Comparison of ENCODE assay signal across 1 fruit fly cellular context in the genomic region with DNA sequence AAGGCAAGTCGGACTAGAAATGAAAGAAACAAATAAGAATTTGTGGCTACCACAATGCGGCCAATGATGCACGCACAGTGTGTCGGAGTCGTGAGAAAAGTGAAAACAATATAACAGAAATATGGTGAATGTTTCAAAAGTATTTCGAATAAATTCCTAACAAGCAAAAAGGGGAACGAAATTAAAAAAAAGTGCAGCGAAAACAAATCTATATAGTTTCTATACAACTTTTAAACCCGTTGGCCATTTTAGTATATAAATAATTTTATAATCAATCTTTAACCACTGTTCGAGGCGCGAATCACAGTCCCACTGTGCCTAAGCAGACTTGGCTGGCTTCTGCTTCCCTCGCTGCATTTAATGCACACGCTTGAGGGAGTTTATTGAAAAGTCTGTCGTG.
TF ChIP-seq lines count a peak whose summit lies in the region.

No protein-coding gene starts in this region.

TF ChIP-seq in whole organism, embryonic, 481 proteins besides CTCF, POLR2A, EP300 and RAD21 (continued from another document and continues in another):
- no peak for TF ChIP-seq CG2129 (GFP tag; IDR thresholded peaks at IDR 0.05; lab: Robert Waterston, UW; ENCODE audit: partially characterized antibody)
- no peak for TF ChIP-seq ssp (GFP tag; IDR thresholded peaks at IDR 0.05; lab: Robert Waterston, UW)
- peak in 1 of 2 experiments; percentile 5 for TF ChIP-seq dpn (GFP tag; optimal IDR thresholded peaks at IDR 0.05; lab: Kevin White, UChicago)
- TF ChIP-seq crp (GFP tag; optimal IDR thresholded peaks at IDR 0.05; lab: Kevin White, UChicago) = no peak
- peak; percentile 15 for TF ChIP-seq nerfin-1 (tag; optimal IDR thresholded peaks at IDR 0.05; lab: Kevin White, UChicago)
- TF ChIP-seq sug (tag; optimal IDR thresholded peaks at IDR 0.05; lab: Kevin White, UChicago) = no peak
- TF ChIP-seq fd64A (GFP tag; optimal IDR thresholded peaks at IDR 0.05; lab: Kevin White, UChicago) = no peak
- TF ChIP-seq CG15696 (tag; optimal IDR thresholded peaks at IDR 0.05; lab: Kevin White, UChicago) = peak; percentile 26
- TF ChIP-seq CG17568 (GFP tag; optimal IDR thresholded peaks at IDR 0.05; lab: Kevin White, UChicago) = peak; percentile 5
- peak; percentile 32; the same call in 1 of the 3 replicates for TF ChIP-seq so (GFP tag; IDR thresholded peaks at IDR 0.05; lab: Robert Waterston, UW)
- TF ChIP-seq CG8281 (tag; optimal IDR thresholded peaks at IDR 0.05; lab: Kevin White, UChicago) = no peak
- TF ChIP-seq CG15601 (tag; optimal IDR thresholded peaks at IDR 0.05; lab: Kevin White, UChicago) = peak; percentile 9
- TF ChIP-seq Sox102F (GFP tag; optimal IDR thresholded peaks at IDR 0.05; lab: Kevin White, UChicago) = peak; percentile 59
- no peak for TF ChIP-seq otp (GFP tag; IDR thresholded peaks at IDR 0.05; lab: Robert Waterston, UW)
- no peak for TF ChIP-seq Hand (GFP tag; optimal IDR thresholded peaks at IDR 0.05; lab: Kevin White, UChicago)
- TF ChIP-seq B-H1 (GFP tag; IDR thresholded peaks at IDR 0.05; lab: Robert Waterston, UW) = no peak
- no peak for TF ChIP-seq Bdp1 (GFP tag; optimal IDR thresholded peaks at IDR 0.05; lab: Kevin White, UChicago)
- no peak for TF ChIP-seq ase (GFP tag; IDR thresholded peaks at IDR 0.05; lab: Robert Waterston, UW)
- TF ChIP-seq CG11456 (GFP tag; IDR thresholded peaks at IDR 0.05; lab: Robert Waterston, UW) = no peak
- TF ChIP-seq h (optimal IDR thresholded peaks at IDR 0.05; lab: Kevin White, UChicago) = no peak
- peak; percentile 63 for TF ChIP-seq CG31441 (GFP tag; IDR thresholded peaks at IDR 0.05; lab: Robert Waterston, UW)
- TF ChIP-seq zf30C (GFP tag; optimal IDR thresholded peaks at IDR 0.05; lab: Kevin White, UChicago) = no peak
- TF ChIP-seq nerfin-2 (GFP tag; IDR thresholded peaks at IDR 0.05; lab: Robert Waterston, UW; ENCODE audit: partially characterized antibody) = no peak
- peak; percentile 16 for TF ChIP-seq CG3281 (GFP tag; optimal IDR thresholded peaks at IDR 0.05; lab: Kevin White, UChicago)
- no peak for TF ChIP-seq CG1832 (GFP tag; optimal IDR thresholded peaks at IDR 0.05; lab: Kevin White, UChicago)
- no peak for TF ChIP-seq danr (GFP tag; IDR thresholded peaks at IDR 0.05; lab: Robert Waterston, UW)
- TF ChIP-seq stwl (tag; optimal IDR thresholded peaks at IDR 0.05; lab: Kevin White, UChicago) = no peak
- TF ChIP-seq Opbp (GFP tag; IDR thresholded peaks at IDR 0.05; lab: Robert Waterston, UW; ENCODE audit: partially characterized antibody) = no peak
- TF ChIP-seq CG16863 (GFP tag; optimal IDR thresholded peaks at IDR 0.05; lab: Kevin White, UChicago) = no peak
- TF ChIP-seq CG6683 (GFP tag; optimal IDR thresholded peaks at IDR 0.05; lab: Kevin White, UChicago) = no peak
- peak; percentile 35 for TF ChIP-seq Six4 (GFP tag; optimal IDR thresholded peaks at IDR 0.05; lab: Kevin White, UChicago)
- TF ChIP-seq run (tag; optimal IDR thresholded peaks at IDR 0.05; lab: Kevin White, UChicago) = no peak
- no peak for TF ChIP-seq tio (GFP tag; optimal IDR thresholded peaks at IDR 0.05; lab: Kevin White, UChicago)
- TF ChIP-seq twi (tag; optimal IDR thresholded peaks at IDR 0.05; lab: Kevin White, UChicago) = no peak
- no peak for TF ChIP-seq toy (GFP tag; IDR thresholded peaks at IDR 0.05; lab: Robert Waterston, UW)
- TF ChIP-seq Pdp1 (GFP tag; optimal IDR thresholded peaks at IDR 0.05; lab: Kevin White, UChicago) = no peak
- peak; percentile 20 for TF ChIP-seq CG1529 (GFP tag; optimal IDR thresholded peaks at IDR 0.05; lab: Kevin White, UChicago)
- no peak for TF ChIP-seq CG16815 (GFP tag; optimal IDR thresholded peaks at IDR 0.05; lab: Kevin White, UChicago)
- no peak for TF ChIP-seq da (GFP tag; optimal IDR thresholded peaks at IDR 0.05; lab: Kevin White, UChicago)
- TF ChIP-seq CrebB (tag; optimal IDR thresholded peaks at IDR 0.05; lab: Kevin White, UChicago) = no peak
- no peak for TF ChIP-seq ac (GFP tag; optimal IDR thresholded peaks at IDR 0.05; lab: Kevin White, UChicago)
- TF ChIP-seq fd3F (GFP tag; optimal IDR thresholded peaks at IDR 0.05; lab: Kevin White, UChicago) = no peak
- TF ChIP-seq Ets65A (GFP tag; lab: Kevin White, UChicago) = no peak
- TF ChIP-seq CG33213 (GFP tag; optimal IDR thresholded peaks at IDR 0.05; lab: Kevin White, UChicago) = no peak
- TF ChIP-seq CG2116 (GFP tag; optimal IDR thresholded peaks at IDR 0.05; lab: Kevin White, UChicago) = no peak
- TF ChIP-seq vnd (GFP tag; IDR thresholded peaks at IDR 0.05; lab: Robert Waterston, UW; ENCODE audit: partially characterized antibody) = no peak
- no peak for TF ChIP-seq Sry-δ (GFP tag; optimal IDR thresholded peaks at IDR 0.05; lab: Kevin White, UChicago)
- peak; percentile 36 for TF ChIP-seq CG6254 (GFP tag; optimal IDR thresholded peaks at IDR 0.05; lab: Kevin White, UChicago)
- TF ChIP-seq Dp (GFP tag; optimal IDR thresholded peaks at IDR 0.05; lab: Kevin White, UChicago) = no peak
- TF ChIP-seq ci (GFP tag; IDR thresholded peaks at IDR 0.05; lab: Robert Waterston, UW) = peak; percentile 41; the same call in 1 of the 3 replicates
- peak; percentile 29 for TF ChIP-seq CG4424 (GFP tag; optimal IDR thresholded peaks at IDR 0.05; lab: Kevin White, UChicago)
- no peak for TF ChIP-seq jumu (GFP tag; optimal IDR thresholded peaks at IDR 0.05; lab: Kevin White, UChicago)
- TF ChIP-seq CG33557 (GFP tag; optimal IDR thresholded peaks at IDR 0.05; lab: Kevin White, UChicago) = no peak
- TF ChIP-seq her (GFP tag; optimal IDR thresholded peaks at IDR 0.05; lab: Kevin White, UChicago) = no peak
- no peak for TF ChIP-seq luna (GFP tag; optimal IDR thresholded peaks at IDR 0.05; lab: Kevin White, UChicago)
- no peak for TF ChIP-seq CG1647 (GFP tag; optimal IDR thresholded peaks at IDR 0.05; lab: Kevin White, UChicago)
- no peak for TF ChIP-seq MTF-1 (GFP tag; optimal IDR thresholded peaks at IDR 0.05; lab: Kevin White, UChicago; ENCODE audit: borderline replicate concordance)
- peak; percentile 10 for TF ChIP-seq gcm (GFP tag; optimal IDR thresholded peaks at IDR 0.05; lab: Kevin White, UChicago)
- no peak for TF ChIP-seq en (GFP tag; optimal IDR thresholded peaks at IDR 0.05; lab: Kevin White, UChicago)
- TF ChIP-seq emc (GFP tag; optimal IDR thresholded peaks at IDR 0.05; lab: Kevin White, UChicago) = no peak
- TF ChIP-seq CG34422 (GFP tag; IDR thresholded peaks at IDR 0.05; lab: Robert Waterston, UW) = no peak
- TF ChIP-seq CG7372 (GFP tag; IDR thresholded peaks at IDR 0.05; lab: Robert Waterston, UW) = no peak
- no peak for TF ChIP-seq CG3838 (GFP tag; optimal IDR thresholded peaks at IDR 0.05; lab: Kevin White, UChicago)
- TF ChIP-seq unpg (GFP tag; optimal IDR thresholded peaks at IDR 0.05; lab: Kevin White, UChicago) = peak; percentile 58
- TF ChIP-seq Meics (GFP tag; optimal IDR thresholded peaks at IDR 0.05; lab: Kevin White, UChicago) = no peak
- no peak for TF ChIP-seq CG10543 (GFP tag; optimal IDR thresholded peaks at IDR 0.05; lab: Kevin White, UChicago)
- no peak for TF ChIP-seq CG17912 (GFP tag; optimal IDR thresholded peaks at IDR 0.05; lab: Kevin White, UChicago)
- no peak for TF ChIP-seq CG6813 (GFP tag; optimal IDR thresholded peaks at IDR 0.05; lab: Kevin White, UChicago)
- peak in 1 of 3 experiments; percentile 55 for TF ChIP-seq lola (GFP tag; optimal IDR thresholded peaks at IDR 0.05; lab: Kevin White, UChicago)
- TF ChIP-seq gce (GFP tag; IDR thresholded peaks at IDR 0.05; lab: Robert Waterston, UW) = no peak
- TF ChIP-seq CG11085 (GFP tag; IDR thresholded peaks at IDR 0.05; lab: Robert Waterston, UW) = no peak
- TF ChIP-seq mld (GFP tag; IDR thresholded peaks at IDR 0.05; lab: Robert Waterston, UW; ENCODE audit: partially characterized antibody) = no peak
- no peak for TF ChIP-seq YL-1 (GFP tag; optimal IDR thresholded peaks at IDR 0.05; lab: Kevin White, UChicago)
- peak; percentile 51 for TF ChIP-seq CG6689 (GFP tag; IDR thresholded peaks at IDR 0.05; lab: Robert Waterston, UW)
- TF ChIP-seq CG18476 (GFP tag; optimal IDR thresholded peaks at IDR 0.05; lab: Kevin White, UChicago) = no peak
- TF ChIP-seq gsb (GFP tag; IDR thresholded peaks at IDR 0.05; lab: Robert Waterston, UW) = no peak
- TF ChIP-seq CG18764 (GFP tag; optimal IDR thresholded peaks at IDR 0.05; lab: Kevin White, UChicago) = no peak
- TF ChIP-seq Xrp1 (GFP tag; IDR thresholded peaks at IDR 0.05; lab: Robert Waterston, UW) = peak; percentile 69
- TF ChIP-seq bcd (GFP tag; optimal IDR thresholded peaks at IDR 0.05; lab: Kevin White, UChicago) = peak; percentile 16
- TF ChIP-seq Chrac-16 (GFP tag; optimal IDR thresholded peaks at IDR 0.05; lab: Kevin White, UChicago) = peak; percentile 30
- no peak for TF ChIP-seq zfh2 (GFP tag; optimal IDR thresholded peaks at IDR 0.05; lab: Kevin White, UChicago)
- no peak for TF ChIP-seq BtbVII (GFP tag; optimal IDR thresholded peaks at IDR 0.05; lab: Kevin White, UChicago)
- TF ChIP-seq chn (GFP tag; optimal IDR thresholded peaks at IDR 0.05; lab: Kevin White, UChicago) = no peak
- TF ChIP-seq crol (GFP tag; IDR thresholded peaks at IDR 0.05; lab: Robert Waterston, UW) = no peak
- no peak for TF ChIP-seq p53 (GFP tag; optimal IDR thresholded peaks at IDR 0.05; lab: Kevin White, UChicago)
- TF ChIP-seq nau (GFP tag; optimal IDR thresholded peaks at IDR 0.05; lab: Kevin White, UChicago) = no peak
- TF ChIP-seq CG4730 (GFP tag; IDR thresholded peaks at IDR 0.05; lab: Robert Waterston, UW) = no peak
- TF ChIP-seq bsh (GFP tag; optimal IDR thresholded peaks at IDR 0.05; lab: Kevin White, UChicago) = peak; percentile 67 to 72
- TF ChIP-seq Hr39 (optimal IDR thresholded peaks at IDR 0.05; lab: Kevin White, UChicago) = no peak
- no peak for TF ChIP-seq pzg (GFP tag; optimal IDR thresholded peaks at IDR 0.05; lab: Kevin White, UChicago)
- no peak for TF ChIP-seq CG17612 (GFP tag; IDR thresholded peaks at IDR 0.05; lab: Robert Waterston, UW)
- TF ChIP-seq lilli (GFP tag; optimal IDR thresholded peaks at IDR 0.05; lab: Kevin White, UChicago) = no peak
- TF ChIP-seq pb (GFP tag; optimal IDR thresholded peaks at IDR 0.05; lab: Kevin White, UChicago) = no peak
- no peak for TF ChIP-seq NC2β (GFP tag; optimal IDR thresholded peaks at IDR 0.05; lab: Kevin White, UChicago)
- no peak for TF ChIP-seq CG12155 (GFP tag; optimal IDR thresholded peaks at IDR 0.05; lab: Kevin White, UChicago)
- TF ChIP-seq trem (tag; optimal IDR thresholded peaks at IDR 0.05; lab: Kevin White, UChicago) = peak; percentile 21
- peak; percentile 12 for TF ChIP-seq CG1602 (GFP tag; optimal IDR thresholded peaks at IDR 0.05; lab: Kevin White, UChicago)
- no peak for TF ChIP-seq sna (GFP tag; IDR thresholded peaks at IDR 0.05; lab: Robert Waterston, UW; ENCODE audit: partially characterized antibody)
- 0 out of 2 replicates have a peak, but pooled peaks have one; percentile 15 for TF ChIP-seq wor (GFP tag; IDR thresholded peaks at IDR 0.05; lab: Robert Waterston, UW)
- TF ChIP-seq Ptx1 (GFP tag; IDR thresholded peaks at IDR 0.05; lab: Robert Waterston, UW) = no peak
- no peak for TF ChIP-seq Dek (tag; optimal IDR thresholded peaks at IDR 0.05; lab: Kevin White, UChicago)
- no peak for TF ChIP-seq H15 (GFP tag; IDR thresholded peaks at IDR 0.05; lab: Robert Waterston, UW)
- TF ChIP-seq Rx (GFP tag; IDR thresholded peaks at IDR 0.05; lab: Robert Waterston, UW) = no peak
- peak; percentile 30 for TF ChIP-seq CG17385 (GFP tag; optimal IDR thresholded peaks at IDR 0.05; lab: Kevin White, UChicago)
- TF ChIP-seq CG15514 (GFP tag; optimal IDR thresholded peaks at IDR 0.05; lab: Kevin White, UChicago) = no peak
- no peak for TF ChIP-seq Dip3 (GFP tag; optimal IDR thresholded peaks at IDR 0.05; lab: Kevin White, UChicago)
- no peak for TF ChIP-seq CG2199 (GFP tag; IDR thresholded peaks at IDR 0.05; lab: Robert Waterston, UW)
- no peak for TF ChIP-seq Nf-YC (tag; optimal IDR thresholded peaks at IDR 0.05; lab: Kevin White, UChicago)
- TF ChIP-seq jigr1 (GFP tag; IDR thresholded peaks at IDR 0.05; lab: Robert Waterston, UW) = no peak
- no peak for TF ChIP-seq bbx (GFP tag; IDR thresholded peaks at IDR 0.05; lab: Robert Waterston, UW; ENCODE audit: partially characterized antibody)
- no peak for TF ChIP-seq Poxn (GFP tag; IDR thresholded peaks at IDR 0.05; lab: Robert Waterston, UW)
- TF ChIP-seq CG5953 (GFP tag; IDR thresholded peaks at IDR 0.05; lab: Robert Waterston, UW) = no peak
- TF ChIP-seq CG4360 (GFP tag; IDR thresholded peaks at IDR 0.05; lab: Robert Waterston, UW) = no peak
- TF ChIP-seq CG10147 (GFP tag; optimal IDR thresholded peaks at IDR 0.05; lab: Kevin White, UChicago) = no peak
- TF ChIP-seq trh (GFP tag; optimal IDR thresholded peaks at IDR 0.05; lab: Kevin White, UChicago) = no peak
- no peak for TF ChIP-seq ERR (GFP tag; optimal IDR thresholded peaks at IDR 0.05; lab: Kevin White, UChicago)
- no peak for TF ChIP-seq wek (GFP tag; optimal IDR thresholded peaks at IDR 0.05; lab: Kevin White, UChicago)
- no peak for TF ChIP-seq chinmo (GFP tag; IDR thresholded peaks at IDR 0.05; lab: Robert Waterston, UW; ENCODE audit: partially characterized antibody)
- no peak for TF ChIP-seq Ravus (GFP tag; IDR thresholded peaks at IDR 0.05; lab: Robert Waterston, UW)
- TF ChIP-seq pan (optimal IDR thresholded peaks at IDR 0.05; lab: Kevin White, UChicago) = no peak
- TF ChIP-seq pan (GFP tag; optimal IDR thresholded peaks at IDR 0.05 in 1 of 2, IDR thresholded peaks at IDR 0.05 in 1 of 2) = peak in 1 of 2 experiments; percentile 33
- TF ChIP-seq ap (GFP tag; IDR thresholded peaks at IDR 0.05; lab: Robert Waterston, UW) = peak; percentile 50
- no peak for TF ChIP-seq Deaf1 (tag; optimal IDR thresholded peaks at IDR 0.05; lab: Kevin White, UChicago)
- peak; percentile 59; the same call in 2 of the 3 replicates for TF ChIP-seq row (GFP tag; IDR thresholded peaks at IDR 0.05; lab: Robert Waterston, UW)
- TF ChIP-seq CG10979 (tag; optimal IDR thresholded peaks at IDR 0.05; lab: Kevin White, UChicago) = peak; percentile 70
- TF ChIP-seq stc (GFP tag; IDR thresholded peaks at IDR 0.05; lab: Robert Waterston, UW) = peak; percentile 32; the same call in 1 of the 2 replicates
- TF ChIP-seq lmd (GFP tag; IDR thresholded peaks at IDR 0.05; lab: Robert Waterston, UW) = peak; percentile 23; the same call in 1 of the 2 replicates
- no peak for TF ChIP-seq Sry-β (GFP tag; optimal IDR thresholded peaks at IDR 0.05; lab: Kevin White, UChicago)
- TF ChIP-seq sisA (GFP tag; IDR thresholded peaks at IDR 0.05; lab: Robert Waterston, UW) = no peak
- TF ChIP-seq Jarid2 (GFP tag; optimal IDR thresholded peaks at IDR 0.05; lab: Kevin White, UChicago) = no peak
- no peak for TF ChIP-seq B-H2 (GFP tag; optimal IDR thresholded peaks at IDR 0.05; lab: Kevin White, UChicago)
- no peak for TF ChIP-seq CG18011 (GFP tag; optimal IDR thresholded peaks at IDR 0.05; lab: Kevin White, UChicago)
